Worm (Caenorhabditis elegans) whole organism, L4 larva: ENCODE data around the gene ets-9.

Experiments
- F26F4.8 ChIP-seq: fragments of 200-800 bp; sonication (Bioruptor generic); conservative IDR thresholded peaks from 2 replicates; pipeline ENCODE4 v1.3.6; 2022; ENCODE audit warnings: missing genetic modification characterization, missing compliant biosample characterization
- F44E2.7 ChIP-seq: fragments of 200-800 bp; sonication (Bioruptor generic); IDR thresholded peaks from 2 replicates; pipeline ENCODE4 v2.1.2; 2022; ENCODE audit warnings: missing genetic modification characterization, missing compliant biosample characterization
- F49E8.2 ChIP-seq: sonication (generic microtip); optimal IDR thresholded peaks from 2 replicates; lab custom pipeline; 2016; ENCODE audit warnings: missing compliant biosample characterization, mild to moderate bottlenecking, missing genetic modification characterization, borderline replicate concordance
- R02D3.7 ChIP-seq: fragments of 150-350 bp; sonication (generic microtip); optimal IDR thresholded peaks from 3 replicates; lab custom pipeline; 2014; ENCODE audit warnings: missing biosample characterization, missing genetic modification characterization
- T26A8.4 ChIP-seq: fragments of 200-800 bp; sonication (Bioruptor generic); IDR thresholded peaks from 2 replicates; pipeline ENCODE4 v1.3.6; 2022; ENCODE audit warnings: missing genetic modification characterization, missing compliant biosample characterization
- Y48G9A.11 ChIP-seq: fragments of 200-800 bp; sonication (Bioruptor generic); IDR thresholded peaks from 2 replicates; pipeline ENCODE4 v1.3.6; 2022; ENCODE audit warnings: missing genetic modification reagents, missing genetic modification characterization, missing compliant biosample characterization
- Y5F2A.4 ChIP-seq: fragments of 200-800 bp; sonication (Bioruptor generic); optimal IDR thresholded peaks from 2 replicates; lab custom pipeline; 2018; ENCODE audit warnings: mild to moderate bottlenecking, missing genetic modification characterization, missing compliant biosample characterization
- ceh-28 ChIP-seq: fragments of 150-350 bp; optimal IDR thresholded peaks from 2 replicates; lab custom pipeline; 2014; ENCODE audit warnings: missing biosample characterization, missing genetic modification reagents, missing genetic modification characterization
- ceh-44 ChIP-seq: fragments of 200-800 bp; sonication (Bioruptor generic); IDR thresholded peaks from 2 replicates; pipeline ENCODE4 v1.3.6; 2022; ENCODE audit warnings: missing genetic modification reagents, missing genetic modification characterization, missing compliant biosample characterization
- ceh-82 ChIP-seq: sonication (generic microtip); optimal IDR thresholded peaks from 2 replicates; lab custom pipeline; 2017; ENCODE audit warnings: missing biosample characterization, missing genetic modification characterization
- ces-1 ChIP-seq: fragments of 150-350 bp; sonication (generic microtip); optimal IDR thresholded peaks from 4 replicates; lab custom pipeline; 2014; ENCODE audit warnings: missing biosample characterization, missing genetic modification reagents, missing genetic modification characterization
- cey-2 ChIP-seq: sonication (generic microtip); optimal IDR thresholded peaks from 3 replicates; lab custom pipeline; 2017; ENCODE audit warnings: missing genetic modification characterization, mild to moderate bottlenecking, missing compliant biosample characterization, antibody characterized with exemption, borderline replicate concordance; ENCODE audit not compliant: insufficient read depth
- ctbp-1 ChIP-seq: fragments of 200-800 bp; sonication (Bioruptor generic); IDR thresholded peaks from 2 replicates; pipeline ENCODE4 v1.3.6; 2022; ENCODE audit warnings: missing genetic modification reagents, missing genetic modification characterization, missing compliant biosample characterization
- daf-16 ChIP-seq, 3 experiments: sonication (generic microtip); optimal IDR thresholded peaks; 2 replicates each; lab custom pipeline; 2016 to 2017; ENCODE audit warnings: missing genetic modification characterization in 3 of 3, missing genetic modification reagents in 3 of 3, mild to moderate bottlenecking in 2 of 3, missing compliant biosample characterization in 2 of 3, missing biosample characterization in 1 of 3, moderate library complexity in 1 of 3
- daf-19 ChIP-seq: fragments of 200-800 bp; sonication (Bioruptor generic); conservative IDR thresholded peaks from 2 replicates; pipeline ENCODE4 v1.3.6; 2022; ENCODE audit warnings: missing genetic modification characterization, missing compliant biosample characterization
- dmd-9 ChIP-seq: fragments of 200-800 bp; sonication (Bioruptor generic); IDR thresholded peaks from 2 replicates; pipeline ENCODE4 v1.3.6; 2022; ENCODE audit warnings: missing genetic modification reagents, missing genetic modification characterization, missing compliant biosample characterization
- duxl-1 ChIP-seq: sonication (generic microtip); optimal IDR thresholded peaks from 2 replicates; lab custom pipeline; 2016; ENCODE audit warnings: mild to moderate bottlenecking, missing genetic modification characterization, moderate library complexity, missing compliant biosample characterization; ENCODE audit not compliant: poor library complexity
- egl-43 ChIP-seq: fragments of 200-800 bp; sonication (Bioruptor generic); IDR thresholded peaks from 2 replicates; pipeline ENCODE4 v1.3.6; 2022; ENCODE audit warnings: missing genetic modification reagents, missing genetic modification characterization, missing compliant biosample characterization
- hlh-30 ChIP-seq: sonication (generic microtip); optimal IDR thresholded peaks from 2 replicates; lab custom pipeline; 2017; ENCODE audit warnings: antibody characterized with exemption, mild to moderate bottlenecking, missing genetic modification characterization, missing compliant biosample characterization; ENCODE audit not compliant: insufficient read depth
- jun-1 ChIP-seq: fragments of 150-350 bp; optimal IDR thresholded peaks from 2 replicates; lab custom pipeline; 2014; ENCODE audit warnings: missing biosample characterization, missing genetic modification reagents, missing genetic modification characterization
- lir-3 ChIP-seq: sonication (generic microtip); optimal IDR thresholded peaks from 2 replicates; lab custom pipeline; 2016; ENCODE audit warnings: mild to moderate bottlenecking, missing genetic modification characterization, missing compliant biosample characterization
- madf-5 ChIP-seq, 2 experiments: fragments of 200-800 bp; sonication (Bioruptor generic); IDR thresholded peaks; 2 replicates each; pipeline ENCODE4 v1.3.6; 2022; ENCODE audit warnings: missing compliant biosample characterization in 2 of 2, missing genetic modification characterization in 2 of 2
- madf-9 ChIP-seq: fragments of 200-800 bp; sonication (Bioruptor generic); conservative IDR thresholded peaks from 2 replicates; pipeline ENCODE4 v1.3.6; 2022; ENCODE audit warnings: missing genetic modification reagents, missing genetic modification characterization, missing compliant biosample characterization
- mdt-29 ChIP-seq: fragments of 200-800 bp; sonication (Bioruptor generic); IDR thresholded peaks from 2 replicates; pipeline ENCODE4 v1.3.6; 2022; ENCODE audit warnings: missing genetic modification reagents, missing genetic modification characterization, missing compliant biosample characterization
- mxl-3 ChIP-seq: fragments of 200-800 bp; sonication (Bioruptor generic); optimal IDR thresholded peaks from 2 replicates; lab custom pipeline; 2018; ENCODE audit warnings: mild to moderate bottlenecking, missing genetic modification characterization, missing compliant biosample characterization
- nhr-25 ChIP-seq: sonication (generic microtip); optimal IDR thresholded peaks from 2 replicates; lab custom pipeline; 2017; ENCODE audit warnings: missing genetic modification characterization, mild to moderate bottlenecking, missing compliant biosample characterization, antibody characterized with exemption, moderate library complexity, borderline replicate concordance; ENCODE audit not compliant: insufficient read depth
- nhr-28 ChIP-seq: fragments of 150-350 bp; optimal IDR thresholded peaks from 2 replicates; lab custom pipeline; 2014; ENCODE audit warnings: missing biosample characterization, missing genetic modification characterization
- nhr-48 ChIP-seq: sonication (generic microtip); optimal IDR thresholded peaks from 2 replicates; lab custom pipeline; 2016; ENCODE audit warnings: mild to moderate bottlenecking, missing genetic modification characterization, missing compliant biosample characterization
- nhr-77 ChIP-seq: fragments of 150-350 bp; optimal IDR thresholded peaks from 2 replicates; lab custom pipeline; 2014; ENCODE audit warnings: missing biosample characterization, missing genetic modification characterization
- php-3 ChIP-seq: fragments of 200-800 bp; sonication (Bioruptor generic); IDR thresholded peaks from 2 replicates; pipeline ENCODE4 v1.3.6; 2022; ENCODE audit warnings: missing genetic modification reagents, missing genetic modification characterization, missing compliant biosample characterization
- pqm-1 ChIP-seq: sonication (generic microtip); optimal IDR thresholded peaks from 2 replicates; lab custom pipeline; 2017; ENCODE audit warnings: missing biosample characterization, missing genetic modification characterization
- rbr-2 ChIP-seq: sonication (generic microtip); optimal IDR thresholded peaks from 2 replicates; lab custom pipeline; 2016; ENCODE audit warnings: missing genotype, missing genetic modification characterization, missing compliant biosample characterization
- set-16 ChIP-seq: fragments of 200-800 bp; sonication (Bioruptor generic); IDR thresholded peaks from 2 replicates; pipeline ENCODE4 v1.3.6; 2022; ENCODE audit warnings: missing genetic modification reagents, missing genetic modification characterization, missing compliant biosample characterization
- skn-1 ChIP-seq: fragments of 150-350 bp; optimal IDR thresholded peaks from 2 replicates; lab custom pipeline; 2014; ENCODE audit warnings: missing biosample characterization, missing genetic modification characterization
- snpc-4 ChIP-seq: fragments of 150-350 bp; optimal IDR thresholded peaks from 2 replicates; lab custom pipeline; 2014; ENCODE audit warnings: missing biosample characterization, missing genetic modification characterization
- unc-130 ChIP-seq: sonication (generic microtip); optimal IDR thresholded peaks from 2 replicates; lab custom pipeline; 2016; ENCODE audit warnings: missing genetic modification reagents, missing genetic modification characterization, missing compliant biosample characterization
- unc-62 ChIP-seq, 3 experiments: fragments of 150-350 bp in 1 of 3; sonication (generic microtip); optimal IDR thresholded peaks in 2 of 3; peaks in 1 of 3; 1 replicate in 1 of 3; 2 replicates in 2 of 3; lab custom pipeline; 2014 to 2017; ENCODE audit warnings: missing biosample characterization in 3 of 3, missing genetic modification characterization in 3 of 3, missing genetic modification reagents in 3 of 3, missing genotype in 1 of 3
- zag-1 ChIP-seq: fragments of 150-350 bp; optimal IDR thresholded peaks from 2 replicates; lab custom pipeline; 2014; ENCODE audit warnings: missing biosample characterization, missing genetic modification characterization
- zip-2 ChIP-seq: fragments of 150-350 bp; optimal IDR thresholded peaks from 2 replicates; lab custom pipeline; 2014; ENCODE audit warnings: missing biosample characterization, missing genetic modification characterization
- ztf-7 ChIP-seq: fragments of 150-350 bp; optimal IDR thresholded peaks from 2 replicates; lab custom pipeline; 2014; ENCODE audit warnings: missing biosample characterization, missing genetic modification characterization

Gene ets-9

DNA sequence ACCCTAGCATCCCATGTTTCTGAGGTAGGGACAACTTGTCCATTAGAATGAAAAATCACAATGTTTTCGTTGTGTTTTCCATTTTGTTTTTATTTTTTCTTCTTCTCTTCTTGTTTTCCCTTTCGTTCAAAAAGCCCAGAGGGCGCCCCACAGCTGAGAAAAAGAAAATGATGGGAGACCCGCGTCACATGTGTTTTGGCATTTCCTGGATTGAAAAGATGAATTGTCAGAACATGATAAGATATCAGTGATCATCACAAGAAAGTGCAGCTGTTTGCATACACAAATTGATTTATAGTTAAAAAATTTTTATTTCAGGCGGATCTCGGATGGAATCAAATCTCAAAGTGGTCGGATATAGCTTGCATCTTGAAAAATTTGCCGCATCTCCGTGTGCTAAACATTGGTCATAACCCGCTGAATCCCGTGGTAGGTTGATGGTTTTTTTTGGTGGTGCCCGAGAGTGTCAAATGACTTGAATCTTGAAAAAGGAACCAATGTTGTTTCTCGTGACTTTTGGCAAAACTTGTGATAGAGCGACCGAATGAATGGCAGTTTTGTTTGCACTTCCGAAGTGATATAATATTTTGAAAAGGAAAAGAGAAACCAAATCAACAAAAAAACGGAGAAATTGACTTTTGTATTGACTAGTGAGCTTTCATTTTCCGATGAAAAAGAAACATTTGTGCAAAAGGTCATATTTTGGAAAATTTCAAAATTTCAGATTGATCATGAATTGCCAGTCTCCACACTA, 13.1 kb upstream of the ets-9 start (continued):
- TF ChIP-seq daf-16 (GFP tag; optimal IDR thresholded peaks at IDR 0.05; lab: Kevin White, UChicago) (peak in 1 of 2 experiments; percentile 71), daf-16 (tag; optimal IDR thresholded peaks at IDR 0.05; lab: Kevin White, UChicago) (no peak), zip-2 (no peak), F26F4.8 (GFP tag; lab: Robert Waterston, UW) (no peak), F49E8.2 (tag; lab: Kevin White, UChicago) (no peak), nhr-25 (no peak), nhr-77 (no peak), skn-1 (no peak), php-3 (GFP tag; lab: Robert Waterston, UW) (no peak), mxl-3 (GFP tag; lab: Kevin White, UChicago) (no peak), snpc-4 (no peak), egl-43 (GFP tag; lab: Robert Waterston, UW) (no peak), R02D3.7 (tag; lab: Kevin White, UChicago) (no peak), nhr-48 (tag; lab: Kevin White, UChicago) (no peak), jun-1 (tag; lab: Kevin White, UChicago) (no peak), F44E2.7 (GFP tag; lab: Robert Waterston, UW) (no peak)
- TF ChIP-seq, all 104 proteins: peak for 5

DNA sequence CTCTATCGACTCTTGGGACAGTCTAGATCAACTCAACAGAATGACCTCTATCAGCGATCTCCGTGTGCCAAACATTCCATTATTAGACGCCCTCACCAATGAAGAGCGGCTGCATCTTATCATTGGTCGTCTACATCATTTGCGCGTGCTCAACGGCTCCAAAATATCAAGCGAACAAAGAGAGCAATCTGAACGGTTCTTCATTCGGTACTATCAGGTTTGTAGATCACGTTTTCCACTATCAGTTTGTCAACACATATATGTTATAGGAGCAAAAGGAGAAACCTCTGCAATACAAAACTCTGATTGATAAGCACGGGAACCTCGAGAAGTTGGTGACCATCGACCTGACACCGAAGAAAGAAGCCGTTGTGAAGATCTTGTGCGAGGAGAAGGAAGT, 11.1 kb upstream of the ets-9 start:
- TF ChIP-seq ceh-82 (tag; lab: Kevin White, UChicago) (no peak), Y48G9A.11 (GFP tag; lab: Robert Waterston, UW) (no peak), nhr-77 (no peak), lir-3 (no peak), unc-130 (GFP tag; lab: Kevin White, UChicago) (no peak), T26A8.4 (GFP tag; lab: Robert Waterston, UW) (no peak), daf-19 (no peak), pqm-1 (tag; lab: Kevin White, UChicago) (peak; percentile 17), ceh-28 (tag; lab: Kevin White, UChicago) (no peak), rbr-2 (tag; lab: Kevin White, UChicago) (no peak), ceh-44 (GFP tag; lab: Robert Waterston, UW) (no peak), ces-1 (GFP tag; lab: Kevin White, UChicago) (no peak), duxl-1 (tag; lab: Kevin White, UChicago) (no peak), hlh-30 (peak; percentile 32), madf-5 (GFP tag; IDR thresholded peaks at IDR 0.05; lab: Robert Waterston, UW) (no peak), cey-2 (tag; lab: Kevin White, UChicago) (no peak), madf-9 (GFP tag; lab: Robert Waterston, UW) (no peak), dmd-9 (no peak), zag-1 (tag; lab: Kevin White, UChicago) (no peak), set-16 (GFP tag; lab: Robert Waterston, UW) (no peak), ctbp-1 (no peak), mdt-29 (GFP tag; lab: Robert Waterston, UW) (no peak), F49E8.2 (tag; lab: Kevin White, UChicago) (no peak), nhr-28 (tag; lab: Kevin White, UChicago) (peak; percentile 28), ztf-7 (tag; lab: Kevin White, UChicago) (no peak), unc-62 (GFP tag; optimal IDR thresholded peaks at IDR 0.05 in 1 of 2; lab: Kevin White, UChicago) (peak in 1 of 2 experiments; percentile 82), unc-62 (tag; optimal IDR thresholded peaks at IDR 0.05; lab: Kevin White, UChicago) (no peak), Y5F2A.4 (GFP tag; lab: Kevin White, UChicago) (no peak)
